Worm (Caenorhabditis elegans) whole organism, L4/young adult: ENCODE measurements around the gene Y54G2A.7.

Experiments used
- W03F9.2 ChIP-seq: fragments of 150-350 bp; optimal IDR thresholded peaks from 2 replicates; lab custom pipeline; 2014; ENCODE audit warnings: missing biosample characterization, missing genetic modification characterization
- dao-5 ChIP-seq: sonication (generic microtip); optimal IDR thresholded peaks from 2 replicates; lab custom pipeline; 2016; ENCODE audit warnings: missing genotype, missing genetic modification characterization, moderate library complexity, missing compliant biosample characterization
- him-1 ChIP-seq: sonication (generic microtip); optimal IDR thresholded peaks from 2 replicates; lab custom pipeline; 2016; ENCODE audit warnings: missing genotype, missing genetic modification reagents, missing genetic modification characterization, missing compliant biosample characterization

- TF ChIP-seq him-1 (no peak), W03F9.2 (no peak), dao-5 (tag; lab: Kevin White, UChicago) (no peak)
Measured at ce11 chrIV:2850586-2850985, 12.2 kb downstream of the Y54G2A.7 start, which contains the start of gene clec-85.
